Worm (Caenorhabditis elegans): Measurements from ENCODE around the gene M03F4.6.

ce11 chrX:4997548-4998087, 28.5 kb upstream of the M03F4.6 start, which contains the start of gene ZC8.6:
- TF ChIP-seq B0310.2 (tag; optimal IDR thresholded peaks at IDR 0.05) (no peak), F13C5.2 (tag; optimal IDR thresholded peaks at IDR 0.05) (no peak), ceh-36 (tag; optimal IDR thresholded peaks at IDR 0.05) (no peak), ceh-13 (GFP tag; optimal IDR thresholded peaks at IDR 0.05) (no peak), ama-1 (optimal IDR thresholded peaks at IDR 0.05) (no peak), tbx-11 (GFP tag; IDR thresholded peaks at IDR 0.05) (no peak)

Data from whole organism, early embryonic.